Worm (Caenorhabditis elegans): ENCODE data around the gene abcf-2.

The abcf-2 gene

ce11 chrIII:13426036-13426435 is 36.0 kb downstream of the abcf-2 start, which contains the start of gene cope-1:
Gene cope-1, plus strand, starts transcription at chrIII:13426264.
- TF ChIP-seq lin-11 (tag; optimal IDR thresholded peaks at IDR 0.05) = no peak
- no peak for TF ChIP-seq blmp-1 (tag; optimal IDR thresholded peaks at IDR 0.05; ENCODE audit: insufficient read depth)
- TF ChIP-seq lsy-2 (tag; optimal IDR thresholded peaks at IDR 0.05) = peak in 1 of 2 experiments; percentile 62
- peak; percentile 75 for TF ChIP-seq crh-2 (tag; optimal IDR thresholded peaks at IDR 0.05)
- no peak for TF ChIP-seq R02D3.7 (tag; optimal IDR thresholded peaks at IDR 0.05)
- TF ChIP-seq gmeb-1 (tag; optimal IDR thresholded peaks at IDR 0.05) = peak; percentile 56
- TF ChIP-seq C34F6.9 (tag; optimal IDR thresholded peaks at IDR 0.05) = peak; percentile 51
- TF ChIP-seq Y55F3AM.14 (GFP tag; optimal IDR thresholded peaks at IDR 0.05) = no peak
- peak; percentile 25 for TF ChIP-seq unc-55 (GFP tag; optimal IDR thresholded peaks at IDR 0.05)
- no peak for TF ChIP-seq skn-1 (tag; optimal IDR thresholded peaks at IDR 0.05)

DNA sequence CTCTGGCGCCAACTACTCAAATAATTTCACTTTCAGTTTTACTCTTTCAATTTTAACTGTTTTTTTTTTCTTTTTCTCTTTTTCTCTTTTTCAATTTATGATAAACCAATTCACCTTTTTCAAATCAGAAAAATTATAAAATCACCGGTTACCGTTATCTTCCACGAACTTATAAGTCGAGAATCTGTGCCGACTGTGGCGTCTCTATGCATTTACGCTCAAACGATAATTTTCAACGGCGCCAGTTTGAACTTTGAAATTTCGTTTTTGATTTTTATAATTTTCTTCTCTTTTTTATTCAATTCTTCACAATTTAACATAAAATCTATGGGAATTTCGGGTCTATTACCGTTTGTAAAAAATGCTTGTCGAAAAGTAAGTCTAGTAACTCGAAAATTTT is 38.6 kb downstream of the abcf-2 start, which contains the start of gene exo-1:
exo-1 (plus strand) TSS at position 101 of the 400 bp plus-strand sequence.
- peak; percentile 63 for TF ChIP-seq fos-1 (tag; optimal IDR thresholded peaks at IDR 0.05)
- TF ChIP-seq lin-13 (GFP tag; optimal IDR thresholded peaks at IDR 0.05) = peak; percentile 75
- TF ChIP-seq nhr-12 (tag; optimal IDR thresholded peaks at IDR 0.05) = no peak
- no peak for TF ChIP-seq skn-1 (tag; optimal IDR thresholded peaks at IDR 0.05)
- TF ChIP-seq crh-2 (tag; optimal IDR thresholded peaks at IDR 0.05) = peak; percentile 66
- peak; percentile 53 for TF ChIP-seq snpc-4 (tag; optimal IDR thresholded peaks at IDR 0.05)
- TF ChIP-seq unc-55 (GFP tag; optimal IDR thresholded peaks at IDR 0.05) = peak; percentile 87
- TF ChIP-seq lin-39 (tag; optimal IDR thresholded peaks at IDR 0.05) = no peak
- TF ChIP-seq lsy-2 (tag; optimal IDR thresholded peaks at IDR 0.05) = peak in 1 of 2 experiments; percentile 77
- peak; percentile 26 for TF ChIP-seq sma-9 (GFP tag; optimal IDR thresholded peaks at IDR 0.05)
- TF ChIP-seq sma-9 (tag; optimal IDR thresholded peaks at IDR 0.05) = no peak
- TF ChIP-seq nhr-25 (tag; optimal IDR thresholded peaks at IDR 0.05) = peak; percentile 63
- TF ChIP-seq gmeb-1 (tag; optimal IDR thresholded peaks at IDR 0.05) = peak; percentile 91
- peak; percentile 1 for TF ChIP-seq zag-1 (tag; optimal IDR thresholded peaks at IDR 0.05)
- peak; percentile 21 for TF ChIP-seq blmp-1 (tag; optimal IDR thresholded peaks at IDR 0.05; ENCODE audit: insufficient read depth)
- TF ChIP-seq aly-2 (tag; optimal IDR thresholded peaks at IDR 0.05) = no peak
- peak; percentile 41 for TF ChIP-seq C34F6.9 (tag; optimal IDR thresholded peaks at IDR 0.05)
- peak; percentile 70 for TF ChIP-seq nhr-129 (tag; optimal IDR thresholded peaks at IDR 0.05)
- TF ChIP-seq sma-3 (GFP tag; optimal IDR thresholded peaks at IDR 0.05) = peak; percentile 70

ce11 chrIII:13418975-13419374 is 43.1 kb downstream of the abcf-2 start:
- TF ChIP-seq mdl-1 (tag; optimal IDR thresholded peaks at IDR 0.05) (no peak), ZK546.5 (tag; optimal IDR thresholded peaks at IDR 0.05) (no peak), nhr-23 (tag; optimal IDR thresholded peaks at IDR 0.05) (no peak), alr-1 (tag; optimal IDR thresholded peaks at IDR 0.05) (no peak), ztf-11 (tag; optimal IDR thresholded peaks at IDR 0.05) (no peak), R02D3.7 (tag; optimal IDR thresholded peaks at IDR 0.05) (no peak), Y55F3AM.14 (GFP tag; optimal IDR thresholded peaks at IDR 0.05) (no peak), aly-2 (tag; optimal IDR thresholded peaks at IDR 0.05) (no peak), egl-27 (tag; optimal IDR thresholded peaks at IDR 0.05) (no peak), C34F6.9 (tag; optimal IDR thresholded peaks at IDR 0.05) (no peak), nhr-11 (tag; optimal IDR thresholded peaks at IDR 0.05) (no peak), ztf-1 (GFP tag; conservative IDR thresholded peaks at IDR 0.05) (no peak), lin-39 (tag; optimal IDR thresholded peaks at IDR 0.05) (no peak)

DNA sequence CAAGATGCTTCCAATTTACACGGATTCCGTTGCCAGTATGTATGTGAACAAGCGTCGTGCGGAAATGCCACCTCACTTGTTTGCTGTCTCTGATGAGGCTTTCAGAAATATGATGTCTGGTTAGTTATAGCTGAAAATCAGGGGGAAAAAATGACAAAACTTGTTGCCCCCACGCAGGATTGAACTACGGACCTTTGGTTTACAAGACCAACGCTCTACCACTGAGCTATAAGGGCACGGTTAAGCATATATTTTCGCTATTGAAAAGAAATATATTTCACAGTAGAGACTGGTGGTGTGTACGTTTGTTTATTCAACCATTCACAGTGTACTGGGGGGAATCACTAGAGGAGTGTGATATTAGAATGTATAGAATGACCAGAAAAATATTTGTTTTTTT is 50.8 kb downstream of the abcf-2 start:
- TF ChIP-seq fos-1 (tag; optimal IDR thresholded peaks at IDR 0.05) (peak; percentile 24), ama-1 (optimal IDR thresholded peaks at IDR 0.05) (no peak)

- TF ChIP-seq egl-27 (tag; optimal IDR thresholded peaks at IDR 0.05) (no peak), sem-4 (tag; optimal IDR thresholded peaks at IDR 0.05) (no peak)
Measured at ce11 chrIII:13409498-13409897, 52.5 kb downstream of the abcf-2 start, which contains the start of gene myo-6. Gene myo-6, plus strand, starts transcription at chrIII:13409798.
